Worm (Caenorhabditis elegans): Measurements from ENCODE around the gene W04B5.8.

- TF ChIP-seq ztf-29 (GFP tag; IDR thresholded peaks at IDR 0.05), result no peak
- no peak for TF ChIP-seq klf-2 (GFP tag; conservative IDR thresholded peaks at IDR 0.05)
- no peak for TF ChIP-seq flt-1 (GFP tag; IDR thresholded peaks at IDR 0.05)
Measured at ce11 chrIII:2421226-2421625, 4.9 kb upstream of the W04B5.8 start.
